Fruit fly (Drosophila melanogaster) whole organism, embryonic: ENCODE data around the gene CG14961.

Experiments used
- Antp ChIP-seq: fragments of 200-800 bp; sonication (Bioruptor generic); optimal IDR thresholded peaks from 3 replicates; lab custom pipeline; 2016; ENCODE audit warnings: missing biosample characterization, missing genetic modification characterization
- CG10654 ChIP-seq: fragments of 200-800 bp; sonication (Bioruptor generic); optimal IDR thresholded peaks from 2 replicates; lab custom pipeline; 2016; ENCODE audit warnings: missing biosample characterization, missing genetic modification characterization
- CG11695 ChIP-seq: fragments of 200-800 bp; sonication (Bioruptor generic); IDR thresholded peaks from 3 replicates; pipeline ENCODE4 v1.3.6; 2022; ENCODE audit warnings: missing biosample characterization, missing genetic modification characterization
- CG11696 ChIP-seq: fragments of 200-800 bp; sonication (Bioruptor generic); IDR thresholded peaks from 2 replicates; pipeline ENCODE4 v1.3.6; 2022; ENCODE audit warnings: missing biosample characterization, missing genetic modification characterization
- CG11723 ChIP-seq: fragments of 200-800 bp; sonication (Bioruptor generic); optimal IDR thresholded peaks from 2 replicates; lab custom pipeline; 2017; ENCODE audit warnings: missing biosample characterization, mild to moderate bottlenecking, missing genetic modification characterization
- CG15269 ChIP-seq: fragments of 200-800 bp; sonication (Bioruptor generic); optimal IDR thresholded peaks from 2 replicates; lab custom pipeline; 2018; ENCODE audit warnings: missing biosample characterization, mild to moderate bottlenecking, missing genetic modification characterization, moderate library complexity
- CG1647 ChIP-seq: fragments of 200-800 bp; sonication (Bioruptor generic); optimal IDR thresholded peaks from 3 replicates; lab custom pipeline; 2016; ENCODE audit warnings: missing biosample characterization, missing genetic modification characterization
- CG16813 ChIP-seq: fragments of 200-800 bp; sonication (Bioruptor generic); IDR thresholded peaks from 3 replicates; pipeline ENCODE4 v1.3.6; 2022; ENCODE audit warnings: missing biosample characterization, missing genetic modification characterization; ENCODE audit not compliant: partially characterized antibody
- CG17612 ChIP-seq: fragments of 200-800 bp; sonication (Bioruptor generic); IDR thresholded peaks from 2 replicates; pipeline ENCODE4 v1.3.6; 2022; ENCODE audit warnings: missing biosample characterization, missing genetic modification characterization
- CG30431 ChIP-seq: fragments of 200-800 bp; sonication (Bioruptor generic); optimal IDR thresholded peaks from 2 replicates; lab custom pipeline; 2017; ENCODE audit warnings: missing biosample characterization, missing genetic modification characterization
- CG34422 ChIP-seq: fragments of 200-800 bp; sonication (Bioruptor generic); IDR thresholded peaks from 3 replicates; pipeline ENCODE4 v1.3.6; 2022; ENCODE audit warnings: missing biosample characterization, missing genetic modification characterization
- CG3838 ChIP-seq: fragments of 200-800 bp; sonication (Bioruptor generic); optimal IDR thresholded peaks from 3 replicates; lab custom pipeline; 2016; ENCODE audit warnings: missing biosample characterization, missing genetic modification characterization
- CG3847 ChIP-seq: fragments of 200-800 bp; sonication (Bioruptor generic); IDR thresholded peaks from 2 replicates; pipeline ENCODE4 v1.3.6; 2022; ENCODE audit warnings: missing biosample characterization, missing genetic modification characterization
- CG5953 ChIP-seq: fragments of 200-800 bp; sonication (Bioruptor generic); IDR thresholded peaks from 2 replicates; pipeline ENCODE4 v1.3.6; 2022; ENCODE audit warnings: missing biosample characterization, missing genetic modification characterization
- CG8290 ChIP-seq, 3 experiments: fragments of 200-800 bp; sonication (Bioruptor generic); optimal IDR thresholded peaks; 2 replicates each; lab custom pipeline; 2016 to 2019; ENCODE audit warnings: missing biosample characterization in 3 of 3, missing genetic modification characterization in 3 of 3, mild to moderate bottlenecking in 2 of 3, moderate library complexity in 1 of 3
- CG9797 ChIP-seq: fragments of 200-800 bp; sonication (Bioruptor generic); optimal IDR thresholded peaks from 3 replicates; lab custom pipeline; 2018; ENCODE audit warnings: missing biosample characterization, mild to moderate bottlenecking, missing genetic modification characterization
- Dp ChIP-seq: fragments of 200-800 bp; sonication (Bioruptor generic); optimal IDR thresholded peaks from 2 replicates; lab custom pipeline; 2018; ENCODE audit warnings: missing biosample characterization, mild to moderate bottlenecking, missing genetic modification characterization, moderate library complexity
- H15 ChIP-seq: fragments of 200-800 bp; sonication (Bioruptor generic); IDR thresholded peaks from 3 replicates; pipeline ENCODE4 v1.3.6; 2022; ENCODE audit warnings: missing biosample characterization, missing genetic modification characterization
- HmgD ChIP-seq: fragments of 200-800 bp; sonication (Bioruptor generic); optimal IDR thresholded peaks from 3 replicates; lab custom pipeline; 2016; ENCODE audit warnings: missing biosample characterization, missing genetic modification characterization
- Neu2 ChIP-seq: fragments of 200-800 bp; sonication (Bioruptor generic); optimal IDR thresholded peaks from 3 replicates; lab custom pipeline; 2016; ENCODE audit warnings: missing biosample characterization, missing genetic modification characterization, borderline replicate concordance
- Opbp ChIP-seq: fragments of 200-800 bp; sonication (Bioruptor generic); IDR thresholded peaks from 3 replicates; pipeline ENCODE4 v1.3.6; 2022; ENCODE audit warnings: missing biosample characterization, missing genetic modification characterization; ENCODE audit not compliant: partially characterized antibody
- Rfx ChIP-seq: fragments of 200-800 bp; sonication (Bioruptor generic); IDR thresholded peaks from 2 replicates; pipeline ENCODE4 v1.3.6; 2022; ENCODE audit warnings: missing biosample characterization, missing genetic modification characterization
- Sox100B ChIP-seq: fragments of 200-800 bp; sonication (Bioruptor generic); optimal IDR thresholded peaks from 3 replicates; lab custom pipeline; 2018; ENCODE audit warnings: missing biosample characterization, mild to moderate bottlenecking, missing genetic modification characterization
- TFAM ChIP-seq: fragments of 200-800 bp; sonication (Bioruptor generic); optimal IDR thresholded peaks from 2 replicates; lab custom pipeline; 2017; ENCODE audit warnings: missing biosample characterization, missing genetic modification characterization, inconsistent platforms
- Vsx1 ChIP-seq: fragments of 200-800 bp; sonication (Bioruptor generic); optimal IDR thresholded peaks from 2 replicates; lab custom pipeline; 2017; ENCODE audit warnings: missing biosample characterization, mild to moderate bottlenecking, missing genetic modification characterization, missing genetic modification reagents
- Xbp1 ChIP-seq: fragments of 200-800 bp; sonication (Bioruptor generic); optimal IDR thresholded peaks from 3 replicates; lab custom pipeline; 2016; ENCODE audit warnings: missing biosample characterization, mild to moderate bottlenecking, missing genetic modification characterization
- amos ChIP-seq: fragments of 200-800 bp; sonication (Bioruptor generic); IDR thresholded peaks from 2 replicates; pipeline ENCODE4 v1.3.6; 2022; ENCODE audit warnings: missing biosample characterization, missing genetic modification characterization; ENCODE audit not compliant: partially characterized antibody
- ase ChIP-seq: fragments of 200-800 bp; sonication (Bioruptor generic); IDR thresholded peaks from 3 replicates; pipeline ENCODE4 v1.3.6; 2022; ENCODE audit warnings: missing biosample characterization, missing genetic modification characterization
- bowl ChIP-seq: fragments of 200-800 bp; sonication (Bioruptor generic); IDR thresholded peaks from 2 replicates; pipeline ENCODE4 v1.3.6; 2022; ENCODE audit warnings: missing biosample characterization, missing genetic modification characterization
- btn ChIP-seq: fragments of 200-800 bp; sonication (Bioruptor generic); optimal IDR thresholded peaks from 2 replicates; lab custom pipeline; 2016; ENCODE audit warnings: missing biosample characterization, missing genetic modification characterization
- chm ChIP-seq: fragments of 200-800 bp; sonication (Bioruptor generic); IDR thresholded peaks from 2 replicates; pipeline ENCODE4 v1.3.6; 2022; ENCODE audit warnings: missing biosample characterization, missing genetic modification characterization
- fd102C ChIP-seq: fragments of 200-800 bp; sonication (Bioruptor generic); optimal IDR thresholded peaks from 2 replicates; lab custom pipeline; 2018; ENCODE audit warnings: missing biosample characterization, mild to moderate bottlenecking, missing genetic modification characterization, moderate library complexity
- gro ChIP-seq: fragments of 200-800 bp; sonication (Bioruptor generic); optimal IDR thresholded peaks from 2 replicates; lab custom pipeline; 2016; ENCODE audit warnings: missing biosample characterization, missing genetic modification characterization
- gsb ChIP-seq: fragments of 200-800 bp; sonication (Bioruptor generic); IDR thresholded peaks from 2 replicates; pipeline ENCODE4 v1.3.6; 2022; ENCODE audit warnings: missing biosample characterization, missing genetic modification characterization
- hbn ChIP-seq: fragments of 200-800 bp; sonication (Bioruptor generic); IDR thresholded peaks from 2 replicates; pipeline ENCODE4 v1.3.6; 2022; ENCODE audit warnings: missing biosample characterization, missing genetic modification characterization; ENCODE audit not compliant: partially characterized antibody
- ind ChIP-seq: fragments of 200-800 bp; sonication (Bioruptor generic); optimal IDR thresholded peaks from 3 replicates; lab custom pipeline; 2016; ENCODE audit warnings: missing biosample characterization, missing genetic modification characterization
- mld ChIP-seq: fragments of 200-800 bp; sonication (Bioruptor generic); IDR thresholded peaks from 3 replicates; pipeline ENCODE4 v1.3.6; 2022; ENCODE audit warnings: missing biosample characterization, missing genetic modification characterization; ENCODE audit not compliant: partially characterized antibody
- nerfin-2 ChIP-seq: fragments of 200-800 bp; sonication (Bioruptor generic); IDR thresholded peaks from 2 replicates; pipeline ENCODE4 v1.3.6; 2022; ENCODE audit warnings: missing biosample characterization, missing genetic modification characterization; ENCODE audit not compliant: partially characterized antibody
- pnt ChIP-seq: fragments of 200-800 bp; sonication (Bioruptor generic); optimal IDR thresholded peaks from 3 replicates; lab custom pipeline; 2016; ENCODE audit warnings: missing biosample characterization, missing genetic modification characterization
- psq ChIP-seq: fragments of 200-800 bp; sonication (Bioruptor generic); optimal IDR thresholded peaks from 2 replicates; lab custom pipeline; 2017; ENCODE audit warnings: missing biosample characterization, missing genetic modification characterization
- pzg ChIP-seq: fragments of 200-800 bp; sonication (Bioruptor generic); optimal IDR thresholded peaks from 3 replicates; lab custom pipeline; 2018; ENCODE audit warnings: missing biosample characterization, mild to moderate bottlenecking, missing genetic modification characterization, moderate library complexity
- sens-2 ChIP-seq: fragments of 200-800 bp; sonication (Bioruptor generic); IDR thresholded peaks from 2 replicates; pipeline ENCODE4 v1.3.6; 2022; ENCODE audit warnings: missing biosample characterization, missing genetic modification characterization
- seq ChIP-seq: fragments of 200-800 bp; sonication (Bioruptor generic); IDR thresholded peaks from 2 replicates; pipeline ENCODE4 v1.3.6; 2022; ENCODE audit warnings: missing biosample characterization, missing genetic modification characterization
- slou ChIP-seq: fragments of 200-800 bp; sonication (Bioruptor generic); optimal IDR thresholded peaks from 3 replicates; lab custom pipeline; 2016; ENCODE audit warnings: missing biosample characterization, missing genetic modification characterization
- slp2 ChIP-seq: fragments of 200-800 bp; sonication (Bioruptor generic); optimal IDR thresholded peaks from 2 replicates; lab custom pipeline; 2016; ENCODE audit warnings: missing biosample characterization, missing genetic modification characterization
- so ChIP-seq: fragments of 200-800 bp; sonication (Bioruptor generic); IDR thresholded peaks from 3 replicates; pipeline ENCODE4 v1.3.6; 2022; ENCODE audit warnings: missing biosample characterization, missing genetic modification characterization
- sob ChIP-seq: fragments of 200-800 bp; sonication (Bioruptor generic); IDR thresholded peaks from 2 replicates; pipeline ENCODE4 v1.3.6; 2022; ENCODE audit warnings: missing biosample characterization, missing genetic modification characterization
- stwl ChIP-seq: fragments of 200-800 bp; sonication (Bioruptor generic); optimal IDR thresholded peaks from 3 replicates; lab custom pipeline; 2018; ENCODE audit warnings: missing biosample characterization, mild to moderate bottlenecking, missing genetic modification characterization, moderate library complexity
- tna ChIP-seq: fragments of 200-800 bp; sonication (Bioruptor generic); IDR thresholded peaks from 2 replicates; pipeline ENCODE4 v1.3.6; 2022; ENCODE audit warnings: missing biosample characterization, missing genetic modification characterization; ENCODE audit not compliant: partially characterized antibody
- unc-4 ChIP-seq: fragments of 200-800 bp; sonication (Bioruptor generic); IDR thresholded peaks from 2 replicates; pipeline ENCODE4 v1.3.6; 2022; ENCODE audit warnings: missing biosample characterization, missing genetic modification characterization; ENCODE audit not compliant: partially characterized antibody
- zen2 ChIP-seq: fragments of 200-800 bp; sonication (Bioruptor generic); IDR thresholded peaks from 3 replicates; pipeline ENCODE4 v1.3.6; 2022; ENCODE audit warnings: missing biosample characterization, missing genetic modification characterization; ENCODE audit not compliant: partially characterized antibody

The CG14961 gene

DNA sequence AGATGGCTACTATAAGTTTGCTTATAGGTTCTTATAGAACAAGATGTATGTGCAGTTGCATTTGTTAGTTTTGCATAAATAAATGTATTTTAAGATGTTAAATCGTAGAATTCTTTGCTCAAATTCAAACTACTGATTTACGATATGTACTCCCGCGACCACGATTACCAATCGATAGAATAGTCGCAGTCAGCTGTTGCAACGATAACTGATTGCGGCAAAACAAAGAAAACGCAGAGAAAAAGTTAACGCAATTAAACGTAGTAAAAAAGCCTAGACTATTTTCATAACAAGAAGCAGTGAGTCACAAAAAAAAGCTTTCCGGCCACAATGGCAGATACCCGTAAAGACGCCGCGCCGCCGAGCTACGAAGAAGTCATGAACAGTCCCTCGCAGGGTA lies 46.7 kb downstream of the CG14961 start, which contains the start of gene CG12012 (continued):
- no peak for TF ChIP-seq CG15269 (tag; lab: Kevin White, UChicago)
- peak; percentile 80 for TF ChIP-seq Dp (GFP tag; lab: Kevin White, UChicago)
- TF ChIP-seq amos (GFP tag; lab: Robert Waterston, UW) = peak; percentile 50; the same call in 1 of the 2 replicates
- TF ChIP-seq TFAM (GFP tag; lab: Kevin White, UChicago) = no peak
- peak; percentile 50; the same call in 1 of the 3 replicates for TF ChIP-seq zen2 (GFP tag; lab: Robert Waterston, UW)
- no peak for TF ChIP-seq slou
- TF ChIP-seq CG3847 (GFP tag; lab: Robert Waterston, UW) = no peak
- no peak; the same call in 1 of the 3 replicates for TF ChIP-seq Opbp (GFP tag; lab: Robert Waterston, UW)
- peak; percentile 37; the same call in 1 of the 2 replicates for TF ChIP-seq unc-4
- TF ChIP-seq so (GFP tag; lab: Robert Waterston, UW) = no peak
- no peak for TF ChIP-seq CG11695
- no peak for TF ChIP-seq Rfx (GFP tag; lab: Robert Waterston, UW)
- no peak for TF ChIP-seq CG30431 (GFP tag; lab: Kevin White, UChicago)
- no peak for TF ChIP-seq CG11723 (GFP tag; lab: Kevin White, UChicago)
- TF ChIP-seq tna (GFP tag; lab: Robert Waterston, UW) = peak; percentile 51; the same call in 1 of the 2 replicates
- no peak for TF ChIP-seq CG3838 (GFP tag; lab: Kevin White, UChicago)
- no peak for TF ChIP-seq Vsx1 (GFP tag; lab: Kevin White, UChicago)
- no peak for TF ChIP-seq psq
- TF ChIP-seq bowl (GFP tag; lab: Robert Waterston, UW) = no peak
- no peak for TF ChIP-seq CG1647 (GFP tag; lab: Kevin White, UChicago)
- no peak for TF ChIP-seq CG17612 (GFP tag; lab: Robert Waterston, UW)
- TF ChIP-seq slp2 = no peak
- TF ChIP-seq Xbp1 (GFP tag; lab: Kevin White, UChicago) = no peak
- no peak for TF ChIP-seq ind (GFP tag; lab: Kevin White, UChicago)
- TF ChIP-seq seq (GFP tag; lab: Robert Waterston, UW) = no peak
- TF ChIP-seq chm (GFP tag; lab: Robert Waterston, UW) = no peak
- no peak for TF ChIP-seq btn (GFP tag; lab: Kevin White, UChicago)
- TF ChIP-seq fd102C (GFP tag; lab: Kevin White, UChicago) = no peak
- no peak for TF ChIP-seq pnt (GFP tag; lab: Kevin White, UChicago)
- TF ChIP-seq sob (GFP tag; lab: Robert Waterston, UW) = no peak
- no peak for TF ChIP-seq CG9797 (GFP tag; lab: Kevin White, UChicago)
- no peak for TF ChIP-seq H15 (GFP tag; lab: Robert Waterston, UW)
- no peak for TF ChIP-seq ase
- no peak for TF ChIP-seq HmgD
- peak; percentile 48; the same call in 1 of the 3 replicates for TF ChIP-seq CG16813 (GFP tag; lab: Robert Waterston, UW)
- TF ChIP-seq Antp (GFP tag; lab: Kevin White, UChicago) = no peak
- TF ChIP-seq Sox100B = no peak
- peak; percentile 18 for TF ChIP-seq pzg (GFP tag; lab: Kevin White, UChicago)
- TF ChIP-seq Neu2 (GFP tag; lab: Kevin White, UChicago) = peak; percentile 47
- TF ChIP-seq nerfin-2 (GFP tag; lab: Robert Waterston, UW) = peak; percentile 55; the same call in 1 of the 2 replicates
- no peak for TF ChIP-seq gro (GFP tag; lab: Kevin White, UChicago)
- TF ChIP-seq CG34422 (GFP tag; lab: Robert Waterston, UW) = no peak
- TF ChIP-seq CG8290 (GFP tag; optimal IDR thresholded peaks at IDR 0.05; lab: Kevin White, UChicago) = no peak
- no peak for TF ChIP-seq CG8290 (tag; optimal IDR thresholded peaks at IDR 0.05; lab: Kevin White, UChicago)
- no peak for TF ChIP-seq mld (GFP tag; lab: Robert Waterston, UW)
- TF ChIP-seq hbn (GFP tag; lab: Robert Waterston, UW) = peak; percentile 39; the same call in 1 of the 2 replicates
- no peak for TF ChIP-seq gsb
- no peak for TF ChIP-seq CG11696 (GFP tag; lab: Robert Waterston, UW)
- TF ChIP-seq stwl (tag; lab: Kevin White, UChicago) = peak; percentile 28
- TF ChIP-seq CG5953 (GFP tag; lab: Robert Waterston, UW) = no peak
- TF ChIP-seq CG10654 = no peak
- TF ChIP-seq sens-2 = no peak
